Worm (Caenorhabditis elegans): ENCODE data around the gene ZK616.2.

DNA sequence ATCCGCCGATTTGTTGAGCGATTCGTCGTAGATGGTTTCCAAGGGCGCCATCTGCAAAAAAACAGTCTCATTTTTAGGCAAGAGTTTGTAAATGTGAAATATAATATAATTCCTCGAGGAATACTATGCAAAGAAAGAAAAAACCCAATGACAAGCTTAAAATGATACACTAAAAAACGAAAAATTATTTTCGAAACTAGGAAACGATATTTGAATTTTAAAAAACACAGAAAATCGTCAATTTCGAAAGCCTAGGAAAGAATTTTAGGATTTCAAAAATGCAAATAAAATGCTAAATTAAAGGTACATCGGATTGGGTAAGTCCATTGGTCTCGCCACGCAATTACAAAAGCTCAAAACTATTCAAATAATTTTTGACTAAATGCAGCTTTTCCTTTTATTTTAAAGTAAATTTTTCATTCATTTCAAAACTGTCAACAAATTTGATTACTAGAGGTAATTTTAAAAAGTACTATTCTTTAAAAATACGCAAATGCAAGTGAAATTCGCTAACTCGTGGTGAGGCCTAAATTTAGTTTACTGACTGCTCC is 6.1 kb upstream of the ZK616.2 start, which contains the start of the genes htp-1 and ZK616.5:
- TF ChIP-seq W03F9.2 (tag; optimal IDR thresholded peaks at IDR 0.05) (no peak), him-1 (tag; optimal IDR thresholded peaks at IDR 0.05) (no peak), dao-5 (tag; optimal IDR thresholded peaks at IDR 0.05) (no peak)

Measured in whole organism, L4/young adult.